Worm (Caenorhabditis elegans) whole organism, young adult: ENCODE data around the gene npp-5.

ENCODE experiments used
- B0336.3 ChIP-seq: fragments of 200-800 bp; sonication (Bioruptor generic); IDR thresholded peaks from 2 replicates; pipeline ENCODE4 v1.3.6; 2022; ENCODE audit warnings: missing genetic modification characterization, missing compliant biosample characterization
- F23B12.7 ChIP-seq: sonication (generic microtip); optimal IDR thresholded peaks from 2 replicates; lab custom pipeline; 2017; ENCODE audit warnings: missing genetic modification characterization, mild to moderate bottlenecking, missing compliant biosample characterization, antibody characterized with exemption, moderate library complexity; ENCODE audit not compliant: insufficient read depth
- F37B4.10 ChIP-seq: fragments of 200-800 bp; sonication (Bioruptor generic); IDR thresholded peaks from 2 replicates; pipeline ENCODE4 v1.3.6; 2022; ENCODE audit warnings: missing genetic modification characterization, missing compliant biosample characterization
- K11D2.4 ChIP-seq: fragments of 200-800 bp; sonication (Bioruptor generic); IDR thresholded peaks from 2 replicates; pipeline ENCODE4 v1.3.6; 2022; ENCODE audit warnings: missing genetic modification reagents, missing genetic modification characterization, missing compliant biosample characterization
- T26A5.8 ChIP-seq: sonication (generic microtip); optimal IDR thresholded peaks from 2 replicates; lab custom pipeline; 2016; ENCODE audit warnings: missing genetic modification characterization, missing compliant biosample characterization
- Y53F4B.3 ChIP-seq: fragments of 200-800 bp; sonication (Bioruptor generic); IDR thresholded peaks from 2 replicates; pipeline ENCODE4 v1.3.6; 2022; ENCODE audit warnings: missing genetic modification reagents, missing genetic modification characterization, missing compliant biosample characterization
- Y53G8AR.9 ChIP-seq: fragments of 200-800 bp; sonication (Bioruptor generic); conservative IDR thresholded peaks from 2 replicates; pipeline ENCODE4 v1.3.6; 2022; ENCODE audit warnings: missing genetic modification reagents, missing genetic modification characterization, missing compliant biosample characterization
- Y56A3A.18 ChIP-seq: fragments of 200-800 bp; sonication (Bioruptor generic); IDR thresholded peaks from 2 replicates; pipeline ENCODE4 v1.3.6; 2022; ENCODE audit warnings: missing genetic modification reagents, missing genetic modification characterization, missing compliant biosample characterization
- Y95B8A.8 ChIP-seq: fragments of 200-800 bp; sonication (Bioruptor generic); IDR thresholded peaks from 2 replicates; pipeline ENCODE4 v1.3.6; 2022; ENCODE audit warnings: missing genetic modification reagents, missing genetic modification characterization, missing compliant biosample characterization
- athp-1 ChIP-seq: sonication (generic microtip); optimal IDR thresholded peaks from 2 replicates; lab custom pipeline; 2017; ENCODE audit warnings: mild to moderate bottlenecking, missing genetic modification characterization, missing compliant biosample characterization
- attf-6 ChIP-seq: fragments of 200-800 bp; sonication (Bioruptor generic); IDR thresholded peaks from 2 replicates; pipeline ENCODE4 v1.3.6; 2022; ENCODE audit warnings: missing genetic modification reagents, missing genetic modification characterization, missing compliant biosample characterization
- bed-1 ChIP-seq: fragments of 200-800 bp; sonication (Bioruptor generic); IDR thresholded peaks from 2 replicates; pipeline ENCODE4 v1.3.6; 2022; ENCODE audit warnings: missing genetic modification reagents, missing genetic modification characterization, missing compliant biosample characterization
- bed-2 ChIP-seq: fragments of 200-800 bp; sonication (Bioruptor generic); IDR thresholded peaks from 2 replicates; pipeline ENCODE4 v1.3.6; 2022; ENCODE audit warnings: missing genetic modification reagents, missing genetic modification characterization, missing compliant biosample characterization
- cebp-2 ChIP-seq: fragments of 200-800 bp; sonication (Bioruptor generic); IDR thresholded peaks from 2 replicates; pipeline ENCODE4 v1.3.6; 2022; ENCODE audit warnings: missing genetic modification characterization, missing compliant biosample characterization
- ceh-40 ChIP-seq: fragments of 200-800 bp; sonication (Bioruptor generic); IDR thresholded peaks from 2 replicates; pipeline ENCODE4 v1.3.6; 2022; ENCODE audit warnings: missing genetic modification characterization, missing compliant biosample characterization
- ceh-58 ChIP-seq: fragments of 200-800 bp; sonication (Bioruptor generic); IDR thresholded peaks from 2 replicates; pipeline ENCODE4 v1.3.6; 2022; ENCODE audit warnings: missing genetic modification characterization, missing compliant biosample characterization
- ceh-79 ChIP-seq: sonication (generic microtip); optimal IDR thresholded peaks from 2 replicates; lab custom pipeline; 2017; ENCODE audit warnings: mild to moderate bottlenecking, missing genetic modification characterization, missing compliant biosample characterization
- chd-7 ChIP-seq: sonication (generic microtip); optimal IDR thresholded peaks from 2 replicates; lab custom pipeline; 2016; ENCODE audit warnings: mild to moderate bottlenecking, missing genetic modification characterization, moderate library complexity, missing compliant biosample characterization
- dpl-1 ChIP-seq: fragments of 150-350 bp; optimal IDR thresholded peaks from 2 replicates; lab custom pipeline; 2014; ENCODE audit warnings: missing biosample characterization, missing genetic modification reagents, missing genetic modification characterization
- egl-18 ChIP-seq: fragments of 200-800 bp; sonication (Bioruptor generic); IDR thresholded peaks from 2 replicates; pipeline ENCODE4 v1.3.6; 2022; ENCODE audit warnings: missing genetic modification reagents, missing genetic modification characterization, missing compliant biosample characterization
- egl-44 ChIP-seq: fragments of 200-800 bp; sonication (Bioruptor generic); IDR thresholded peaks from 2 replicates; pipeline ENCODE4 v1.3.6; 2022; ENCODE audit warnings: missing genetic modification reagents, missing genetic modification characterization, missing compliant biosample characterization
- ekl-4 ChIP-seq: fragments of 200-800 bp; sonication (Bioruptor generic); IDR thresholded peaks from 2 replicates; pipeline ENCODE4 v1.3.6; 2022; ENCODE audit warnings: missing genetic modification reagents, missing genetic modification characterization, missing compliant biosample characterization
- hlh-12 ChIP-seq: sonication (generic microtip); optimal IDR thresholded peaks from 2 replicates; lab custom pipeline; 2016; ENCODE audit warnings: missing genetic modification characterization, missing compliant biosample characterization
- hlh-26 ChIP-seq: fragments of 200-800 bp; sonication (Bioruptor generic); conservative IDR thresholded peaks from 2 replicates; pipeline ENCODE4 v1.3.6; 2022; ENCODE audit warnings: missing genetic modification reagents, missing genetic modification characterization, missing compliant biosample characterization
- hmg-20 ChIP-seq: fragments of 200-800 bp; sonication (Bioruptor generic); IDR thresholded peaks from 2 replicates; pipeline ENCODE4 v1.3.6; 2022; ENCODE audit warnings: missing genetic modification reagents, missing genetic modification characterization, missing compliant biosample characterization
- let-607 ChIP-seq, 2 experiments: fragments of 200-800 bp in 1 of 2; sonication (Bioruptor generic) in 1 of 2; sonication (generic microtip) in 1 of 2; optimal IDR thresholded peaks; 2 replicates each; lab custom pipeline; 2016 to 2018; ENCODE audit warnings: mild to moderate bottlenecking in 2 of 2, missing compliant biosample characterization in 2 of 2, missing genetic modification characterization in 2 of 2, moderate library complexity in 2 of 2, missing genotype in 1 of 2
- lin-26 ChIP-seq: fragments of 200-800 bp; sonication (Bioruptor generic); IDR thresholded peaks from 2 replicates; pipeline ENCODE4 v1.3.6; 2022; ENCODE audit warnings: missing genetic modification reagents, missing genetic modification characterization, missing compliant biosample characterization
- lin-54 ChIP-seq: fragments of 200-800 bp; sonication (Bioruptor generic); optimal IDR thresholded peaks from 2 replicates; lab custom pipeline; 2018; ENCODE audit warnings: mild to moderate bottlenecking, missing genetic modification characterization, missing compliant biosample characterization
- lsy-27 ChIP-seq: sonication (generic microtip); optimal IDR thresholded peaks from 2 replicates; lab custom pipeline; 2017; ENCODE audit warnings: missing genetic modification characterization, mild to moderate bottlenecking, missing compliant biosample characterization, antibody characterized with exemption, missing genotype, borderline replicate concordance; ENCODE audit not compliant: insufficient read depth
- madf-6 ChIP-seq: fragments of 200-800 bp; sonication (Bioruptor generic); IDR thresholded peaks from 2 replicates; pipeline ENCODE4 v1.3.6; 2022; ENCODE audit warnings: missing genetic modification reagents, missing genetic modification characterization, missing compliant biosample characterization
- mcd-1 ChIP-seq: fragments of 200-800 bp; sonication (Bioruptor generic); IDR thresholded peaks from 2 replicates; pipeline ENCODE4 v1.3.6; 2022; ENCODE audit warnings: missing genetic modification reagents, missing genetic modification characterization, missing compliant biosample characterization
- mel-28 ChIP-seq: sonication (generic microtip); optimal IDR thresholded peaks from 2 replicates; lab custom pipeline; 2016; ENCODE audit warnings: borderline replicate concordance, mild to moderate bottlenecking, missing genetic modification characterization, missing compliant biosample characterization
- mxl-1 ChIP-seq: sonication (generic microtip); optimal IDR thresholded peaks from 2 replicates; lab custom pipeline; 2016; ENCODE audit warnings: missing genetic modification characterization, missing compliant biosample characterization
- nfya-1 ChIP-seq: sonication (generic microtip); optimal IDR thresholded peaks from 2 replicates; lab custom pipeline; 2017; ENCODE audit warnings: antibody characterized with exemption, missing compliant biosample characterization, missing genetic modification characterization, borderline replicate concordance; ENCODE audit not compliant: insufficient read depth
- nfya-2 ChIP-seq: fragments of 200-800 bp; sonication (Bioruptor generic); IDR thresholded peaks from 2 replicates; pipeline ENCODE4 v1.3.6; 2022; ENCODE audit warnings: missing genetic modification reagents, missing genetic modification characterization, missing compliant biosample characterization
- nfyb-1 ChIP-seq: fragments of 200-800 bp; sonication (Bioruptor generic); IDR thresholded peaks from 2 replicates; pipeline ENCODE4 v1.3.6; 2022; ENCODE audit warnings: missing genetic modification reagents, missing genetic modification characterization, missing compliant biosample characterization
- nhr-27 ChIP-seq: fragments of 200-800 bp; sonication (Bioruptor generic); optimal IDR thresholded peaks from 2 replicates; lab custom pipeline; 2018; ENCODE audit warnings: mild to moderate bottlenecking, missing genetic modification characterization, moderate library complexity, missing compliant biosample characterization
- pbrm-1 ChIP-seq: fragments of 200-800 bp; sonication (Bioruptor generic); IDR thresholded peaks from 2 replicates; pipeline ENCODE4 v1.3.6; 2022; ENCODE audit warnings: missing genetic modification reagents, missing genetic modification characterization, missing compliant biosample characterization
- rec-8 ChIP-seq, 2 experiments: sonication (generic microtip); optimal IDR thresholded peaks; 2 replicates each; lab custom pipeline; 2016; ENCODE audit warnings: mild to moderate bottlenecking in 2 of 2, missing genetic modification characterization in 2 of 2, missing genetic modification reagents in 2 of 2, missing genotype in 2 of 2, missing biosample characterization in 1 of 2, missing compliant biosample characterization in 1 of 2, moderate library complexity in 1 of 2
- snpc-1.1 ChIP-seq: sonication (generic microtip); optimal IDR thresholded peaks from 2 replicates; lab custom pipeline; 2017; ENCODE audit warnings: missing genetic modification characterization, mild to moderate bottlenecking, missing compliant biosample characterization, antibody characterized with exemption, moderate library complexity, missing genotype, missing genetic modification reagents; ENCODE audit not compliant: insufficient read depth
- snpc-3.4 ChIP-seq: sonication (generic microtip); optimal IDR thresholded peaks from 2 replicates; lab custom pipeline; 2017; ENCODE audit warnings: missing genetic modification characterization, mild to moderate bottlenecking, missing compliant biosample characterization, antibody characterized with exemption, moderate library complexity, missing genotype, missing genetic modification reagents
- tlf-1 ChIP-seq: fragments of 200-800 bp; sonication (Bioruptor generic); optimal IDR thresholded peaks from 2 replicates; lab custom pipeline; 2018; ENCODE audit warnings: mild to moderate bottlenecking, missing genetic modification characterization, missing compliant biosample characterization
- unc-130 ChIP-seq: sonication (generic microtip); optimal IDR thresholded peaks from 2 replicates; lab custom pipeline; 2016; ENCODE audit warnings: missing genetic modification reagents, missing genetic modification characterization, missing compliant biosample characterization
- ztf-18 ChIP-seq: sonication (generic microtip); optimal IDR thresholded peaks from 2 replicates; lab custom pipeline; 2016; ENCODE audit warnings: missing genotype, mild to moderate bottlenecking, missing genetic modification characterization, missing compliant biosample characterization
- ztf-26 ChIP-seq: sonication (generic microtip); optimal IDR thresholded peaks from 2 replicates; lab custom pipeline; 2017; ENCODE audit warnings: missing genetic modification characterization, missing compliant biosample characterization
- ztf-6 ChIP-seq: fragments of 200-800 bp; sonication (Bioruptor generic); IDR thresholded peaks from 2 replicates; pipeline ENCODE4 v1.3.6; 2022; ENCODE audit warnings: missing genetic modification reagents, missing genetic modification characterization, missing compliant biosample characterization

The npp-5 gene

DNA sequence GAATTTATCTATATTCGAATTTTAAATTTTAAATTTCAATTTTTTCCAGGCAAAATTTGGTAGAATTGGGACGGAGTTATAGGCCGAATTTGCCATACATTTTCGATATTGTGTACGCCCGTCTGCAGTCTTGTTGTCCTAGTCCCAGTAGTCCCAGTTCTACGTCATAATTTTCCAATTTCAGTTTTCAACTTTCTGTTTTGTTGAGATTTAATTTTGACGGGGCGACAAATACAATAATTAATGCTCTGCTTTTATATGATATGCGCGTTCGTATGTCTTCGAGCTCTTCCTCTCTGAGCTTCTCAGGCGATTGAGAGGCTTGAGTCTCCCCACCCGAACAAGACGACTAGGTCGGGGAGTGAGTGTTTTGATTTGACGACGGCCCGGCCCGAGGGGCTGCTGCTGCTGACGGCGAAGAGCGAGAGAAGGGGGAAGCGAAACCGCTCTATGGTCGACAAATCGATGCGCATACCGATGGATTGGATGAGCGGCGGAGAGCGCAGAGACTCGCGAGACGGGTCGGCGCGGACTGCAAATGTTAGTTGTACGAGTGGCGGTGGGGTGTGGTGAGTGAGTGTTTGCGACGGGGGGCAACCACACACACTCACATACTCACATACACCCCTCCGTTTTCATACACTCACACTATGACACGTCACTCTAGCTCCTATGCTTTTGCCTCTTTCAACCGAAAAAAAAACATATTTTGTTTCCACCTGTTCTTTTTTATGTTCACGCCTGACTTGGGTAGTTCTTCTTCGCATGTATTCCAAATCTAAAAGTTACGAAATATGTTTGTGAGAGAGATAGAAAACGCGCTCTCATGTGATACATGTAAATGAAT is 35.3 kb upstream of the npp-5 start (continued):
- TF ChIP-seq mxl-1 (tag; lab: Kevin White, UChicago) (no peak), ztf-18 (tag; lab: Kevin White, UChicago) (peak; percentile 39), pbrm-1 (GFP tag; lab: Robert Waterston, UW) (peak; percentile 69; the same call in 1 of the 2 replicates), Y95B8A.8 (GFP tag; lab: Robert Waterston, UW) (no peak), K11D2.4 (GFP tag; lab: Robert Waterston, UW) (peak; percentile 55), mcd-1 (peak; percentile 76), chd-7 (tag; lab: Kevin White, UChicago) (peak; percentile 59), egl-44 (GFP tag; lab: Robert Waterston, UW) (no peak), ztf-6 (no peak), hlh-12 (tag; lab: Kevin White, UChicago) (no peak), snpc-3.4 (tag; lab: Kevin White, UChicago) (no peak), F37B4.10 (no peak), ekl-4 (GFP tag; lab: Robert Waterston, UW) (peak; percentile 63; the same call in 1 of the 2 replicates), bed-1 (no peak), let-607 (tag; optimal IDR thresholded peaks at IDR 0.05; lab: Kevin White, UChicago) (peak; percentile 91 to 92), snpc-1.1 (tag; lab: Kevin White, UChicago) (no peak), ceh-58 (no peak), madf-6 (no peak), lsy-27 (tag; lab: Kevin White, UChicago) (no peak), Y53G8AR.9 (peak; percentile 57; the same call in 1 of the 2 replicates), hmg-20 (GFP tag; lab: Robert Waterston, UW) (no peak), dpl-1 (GFP tag; lab: Kevin White, UChicago) (no peak), attf-6 (GFP tag; lab: Robert Waterston, UW) (no peak), rec-8 (tag; optimal IDR thresholded peaks at IDR 0.05; lab: Kevin White, UChicago) (no peak), nhr-27 (tag; lab: Kevin White, UChicago) (no peak), cebp-2 (GFP tag; lab: Robert Waterston, UW) (0 out of 2 replicates have a peak, but pooled peaks have one; percentile 30), F23B12.7 (tag; lab: Kevin White, UChicago) (no peak), ceh-40 (GFP tag; lab: Robert Waterston, UW) (0 out of 2 replicates have a peak, but pooled peaks have one; percentile 5), nfyb-1 (GFP tag; lab: Robert Waterston, UW) (peak; percentile 82), nfya-2 (GFP tag; lab: Robert Waterston, UW) (no peak), athp-1 (peak; percentile 48), nfya-1 (tag; lab: Kevin White, UChicago) (no peak), lin-26 (GFP tag; lab: Robert Waterston, UW) (peak; percentile 74), T26A5.8 (tag; lab: Kevin White, UChicago) (no peak), Y53F4B.3 (GFP tag; lab: Robert Waterston, UW) (no peak), bed-2 (0 out of 2 replicates have a peak, but pooled peaks have one; percentile 57), Y56A3A.18 (GFP tag; lab: Robert Waterston, UW) (no peak), egl-18 (GFP tag; lab: Robert Waterston, UW) (no peak), hlh-26 (GFP tag; lab: Robert Waterston, UW) (no peak), unc-130 (no peak), mel-28 (tag; lab: Kevin White, UChicago) (no peak), lin-54 (GFP tag; lab: Kevin White, UChicago) (peak; percentile 14), ceh-79 (tag; lab: Kevin White, UChicago) (peak; percentile 30), B0336.3 (GFP tag; lab: Robert Waterston, UW) (no peak), tlf-1 (no peak), ztf-26 (tag; lab: Kevin White, UChicago) (peak; percentile 72)
